Worm (Caenorhabditis elegans) whole organism, midembryonic: Measurements from ENCODE around the gene C33D9.8.

Experiments used
- flt-1 ChIP-seq: fragments of 200-800 bp; sonication (Bioruptor generic); IDR thresholded peaks from 2 replicates; pipeline ENCODE4 v1.3.6; 2022; ENCODE audit warnings: missing genetic modification characterization, missing compliant biosample characterization
- med-1 ChIP-seq: sonication (generic microtip); optimal IDR thresholded peaks from 2 replicates; lab custom pipeline; 2017; ENCODE audit warnings: missing genetic modification characterization, mild to moderate bottlenecking, missing compliant biosample characterization, antibody characterized with exemption, missing genetic modification reagents; ENCODE audit not compliant: insufficient read depth
- ref-1 ChIP-seq: fragments of 200-800 bp; sonication (Bioruptor generic); conservative IDR thresholded peaks from 2 replicates; pipeline ENCODE4 v1.3.6; 2022; ENCODE audit warnings: missing genetic modification reagents, missing genetic modification characterization, missing compliant biosample characterization
- ztf-23 ChIP-seq: fragments of 200-800 bp; sonication (Bioruptor generic); IDR thresholded peaks from 2 replicates; pipeline ENCODE4 v1.3.6; 2022; ENCODE audit warnings: missing genetic modification reagents, missing genetic modification characterization, missing compliant biosample characterization
- ztf-29 ChIP-seq: fragments of 200-800 bp; sonication (Bioruptor generic); IDR thresholded peaks from 2 replicates; pipeline ENCODE4 v1.3.6; 2022; ENCODE audit warnings: missing genetic modification reagents, missing genetic modification characterization, missing compliant biosample characterization

DNA sequence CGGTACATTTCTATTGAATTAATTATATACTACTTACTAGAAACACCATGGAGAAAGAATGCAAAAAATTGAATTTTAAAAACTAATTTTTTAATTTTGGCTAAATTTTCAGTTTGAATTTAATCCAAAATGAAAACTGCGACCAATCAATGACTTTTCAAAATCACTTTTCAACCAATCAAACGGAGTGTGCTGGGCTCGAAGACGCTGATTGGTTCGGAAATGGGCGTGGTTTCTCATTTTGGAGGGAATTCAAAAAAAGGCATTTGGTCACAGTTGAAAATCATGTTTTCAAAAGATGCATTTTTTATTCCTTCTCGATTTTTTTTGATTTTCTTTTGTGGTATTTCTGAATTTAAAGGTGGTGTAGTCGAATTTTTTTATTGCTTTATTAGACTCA is 37.6 kb downstream of the C33D9.8 start:
- TF ChIP-seq ref-1 (GFP tag; lab: Robert Waterston, UW): no peak
- TF ChIP-seq ztf-23 (GFP tag; lab: Robert Waterston, UW): no peak
- no peak for TF ChIP-seq ztf-29 (GFP tag; lab: Robert Waterston, UW)
- no peak for TF ChIP-seq med-1 (GFP tag; lab: Kevin White, UChicago)
- no peak for TF ChIP-seq flt-1
